Fruit fly (Drosophila melanogaster) whole organism, embryonic: Measurements from ENCODE around the gene CG43702.

Source experiments
- Ada2b ChIP-seq: fragments of 200-800 bp; sonication (Bioruptor generic); IDR thresholded peaks from 2 replicates; pipeline ENCODE4 v1.3.6; 2022; ENCODE audit warnings: missing biosample characterization, missing genetic modification characterization
- BEAF-32 ChIP-seq: fragments of 200-800 bp; sonication (Bioruptor generic); optimal IDR thresholded peaks from 3 replicates; lab custom pipeline; 2017; ENCODE audit warnings: missing biosample characterization, missing genetic modification characterization, mild to moderate bottlenecking, moderate library complexity, missing genetic modification reagents
- Bgb ChIP-seq: fragments of 200-800 bp; sonication (Bioruptor generic); IDR thresholded peaks from 2 replicates; pipeline ENCODE4 v1.3.6; 2022; ENCODE audit warnings: missing biosample characterization, missing genetic modification characterization; ENCODE audit not compliant: partially characterized antibody
- CG11085 ChIP-seq: fragments of 200-800 bp; sonication (Bioruptor generic); IDR thresholded peaks from 2 replicates; pipeline ENCODE4 v1.3.6; 2022; ENCODE audit warnings: missing biosample characterization, missing genetic modification characterization
- CG11723 ChIP-seq: fragments of 200-800 bp; sonication (Bioruptor generic); optimal IDR thresholded peaks from 2 replicates; lab custom pipeline; 2017; ENCODE audit warnings: missing biosample characterization, mild to moderate bottlenecking, missing genetic modification characterization
- CG12744 ChIP-seq: fragments of 200-800 bp; sonication (Bioruptor generic); optimal IDR thresholded peaks from 2 replicates; lab custom pipeline; 2016; ENCODE audit warnings: missing biosample characterization, missing genetic modification characterization
- CG14710 ChIP-seq: fragments of 200-800 bp; sonication (Bioruptor generic); optimal IDR thresholded peaks from 3 replicates; lab custom pipeline; 2019; ENCODE audit warnings: missing biosample characterization, mild to moderate bottlenecking, missing genetic modification characterization, moderate library complexity
- CG16813 ChIP-seq: fragments of 200-800 bp; sonication (Bioruptor generic); IDR thresholded peaks from 3 replicates; pipeline ENCODE4 v1.3.6; 2022; ENCODE audit warnings: missing biosample characterization, missing genetic modification characterization; ENCODE audit not compliant: partially characterized antibody
- CG2202 ChIP-seq: fragments of 200-800 bp; sonication (Bioruptor generic); optimal IDR thresholded peaks from 2 replicates; lab custom pipeline; 2018; ENCODE audit warnings: missing biosample characterization, mild to moderate bottlenecking, missing genetic modification characterization
- CG30020 ChIP-seq: fragments of 200-800 bp; optimal IDR thresholded peaks from 2 replicates; lab custom pipeline; 2019; ENCODE audit warnings: missing biosample characterization, mild to moderate bottlenecking, missing genetic modification characterization, moderate library complexity
- CG30403 ChIP-seq: fragments of 200-800 bp; sonication (Bioruptor generic); optimal IDR thresholded peaks from 3 replicates; lab custom pipeline; 2016; ENCODE audit warnings: missing biosample characterization, missing genetic modification characterization
- CG31224 ChIP-seq: fragments of 200-800 bp; sonication (Bioruptor generic); IDR thresholded peaks from 2 replicates; pipeline ENCODE4 v1.3.6; 2022; ENCODE audit warnings: missing biosample characterization, missing genetic modification characterization
- CG33557 ChIP-seq: fragments of 200-800 bp; sonication (Bioruptor generic); optimal IDR thresholded peaks from 2 replicates; lab custom pipeline; 2019; ENCODE audit warnings: missing biosample characterization, mild to moderate bottlenecking, missing genetic modification characterization, moderate library complexity
- CG42726 ChIP-seq: fragments of 200-800 bp; sonication (Bioruptor generic); IDR thresholded peaks from 2 replicates; pipeline ENCODE4 v1.3.6; 2022; ENCODE audit warnings: missing biosample characterization, missing genetic modification characterization; ENCODE audit not compliant: partially characterized antibody
- CG7987 ChIP-seq: fragments of 200-800 bp; sonication (Bioruptor generic); optimal IDR thresholded peaks from 2 replicates; lab custom pipeline; 2018; ENCODE audit warnings: missing biosample characterization, mild to moderate bottlenecking, missing genetic modification characterization, moderate library complexity
- CTCF ChIP-seq: fragments of 200-800 bp; sonication (Bioruptor generic); optimal IDR thresholded peaks from 2 replicates; lab custom pipeline; 2017; ENCODE audit warnings: missing biosample characterization, mild to moderate bottlenecking, missing genetic modification characterization, moderate library complexity
- D ChIP-seq, 2 experiments: fragments of 200-800 bp in 1 of 2; fragments of >200 bp in 1 of 2; sonication (Bioruptor generic) in 1 of 2; optimal IDR thresholded peaks; 2 replicates in 1 of 2; 3 replicates in 1 of 2; lab custom pipeline; 2017; ENCODE audit warnings: mild to moderate bottlenecking in 1 of 2, missing biosample characterization in 1 of 2, missing genetic modification characterization in 1 of 2, missing genetic modification reagents in 1 of 2
- Dip2 ChIP-seq: fragments of 200-800 bp; sonication (Bioruptor generic); IDR thresholded peaks from 2 replicates; pipeline ENCODE4 v1.3.6; 2022; ENCODE audit warnings: missing biosample characterization, missing genetic modification characterization
- Dip3 ChIP-seq: fragments of 200-800 bp; sonication (Bioruptor generic); optimal IDR thresholded peaks from 3 replicates; lab custom pipeline; 2016; ENCODE audit warnings: missing biosample characterization, missing genetic modification characterization
- Dref ChIP-seq: fragments of 200-800 bp; sonication (Bioruptor generic); IDR thresholded peaks from 2 replicates; pipeline ENCODE4 v1.3.6; 2022; ENCODE audit warnings: missing biosample characterization, missing genetic modification characterization
- E2f2 ChIP-seq: fragments of 200-800 bp; sonication (Bioruptor generic); IDR thresholded peaks from 2 replicates; pipeline ENCODE4 v1.3.6; 2022; ENCODE audit warnings: missing biosample characterization, missing genetic modification characterization
- Fer1 ChIP-seq: fragments of 200-800 bp; sonication (Bioruptor generic); optimal IDR thresholded peaks from 2 replicates; lab custom pipeline; 2017; ENCODE audit warnings: missing biosample characterization, mild to moderate bottlenecking, missing genetic modification characterization
- H2.0 ChIP-seq: fragments of 200-800 bp; sonication (Bioruptor generic); IDR thresholded peaks from 2 replicates; pipeline ENCODE4 v1.3.6; 2022; ENCODE audit warnings: missing biosample characterization, missing genetic modification characterization
- HLH54F ChIP-seq: fragments of 200-800 bp; sonication (Bioruptor generic); optimal IDR thresholded peaks from 3 replicates; lab custom pipeline; 2016; ENCODE audit warnings: missing biosample characterization, missing genetic modification characterization
- NC2α ChIP-seq: fragments of 200-800 bp; sonication (Bioruptor generic); optimal IDR thresholded peaks from 2 replicates; lab custom pipeline; 2016; ENCODE audit warnings: missing biosample characterization, missing genetic modification characterization
- NK7.1 ChIP-seq: fragments of 200-800 bp; sonication (Bioruptor generic); optimal IDR thresholded peaks from 3 replicates; lab custom pipeline; 2016; ENCODE audit warnings: missing biosample characterization, missing genetic modification characterization
- Nf-YC ChIP-seq: fragments of 200-800 bp; optimal IDR thresholded peaks from 3 replicates; lab custom pipeline; 2019; ENCODE audit warnings: missing biosample characterization, mild to moderate bottlenecking, missing genetic modification characterization, moderate library complexity
- Pdp1 ChIP-seq, 2 experiments: fragments of 200-800 bp; sonication (Bioruptor generic); optimal IDR thresholded peaks; 3 replicates each; lab custom pipeline; 2016; ENCODE audit warnings: missing biosample characterization in 2 of 2, missing genetic modification characterization in 2 of 2, mild to moderate bottlenecking in 1 of 2, moderate library complexity in 1 of 2
- Sry-δ ChIP-seq: fragments of 200-800 bp; sonication (Bioruptor generic); optimal IDR thresholded peaks from 2 replicates; lab custom pipeline; 2016; ENCODE audit warnings: missing biosample characterization, missing genetic modification characterization
- Xrp1 ChIP-seq: fragments of 200-800 bp; sonication (Bioruptor generic); IDR thresholded peaks from 2 replicates; pipeline ENCODE4 v1.3.6; 2022; ENCODE audit warnings: missing biosample characterization, missing genetic modification characterization
- bowl ChIP-seq: fragments of 200-800 bp; sonication (Bioruptor generic); IDR thresholded peaks from 2 replicates; pipeline ENCODE4 v1.3.6; 2022; ENCODE audit warnings: missing biosample characterization, missing genetic modification characterization
- br ChIP-seq: fragments of >200 bp; optimal IDR thresholded peaks from 2 replicates; lab custom pipeline; 2017
- chn ChIP-seq: fragments of 200-800 bp; sonication (Bioruptor generic); optimal IDR thresholded peaks from 2 replicates; lab custom pipeline; 2016; ENCODE audit warnings: missing biosample characterization, missing genetic modification characterization
- crp ChIP-seq, 2 experiments: fragments of 200-800 bp; sonication (Bioruptor generic); optimal IDR thresholded peaks; 2 replicates in 1 of 2; 3 replicates in 1 of 2; lab custom pipeline; 2017; ENCODE audit warnings: missing biosample characterization in 2 of 2, missing genetic modification characterization in 2 of 2, mild to moderate bottlenecking in 1 of 2, moderate library complexity in 1 of 2
- danr ChIP-seq: fragments of 200-800 bp; sonication (Bioruptor generic); IDR thresholded peaks from 2 replicates; pipeline ENCODE4 v1.3.6; 2022; ENCODE audit warnings: missing biosample characterization, missing genetic modification characterization
- dysf ChIP-seq: fragments of 200-800 bp; sonication (Bioruptor generic); IDR thresholded peaks from 3 replicates; pipeline ENCODE4 v1.3.6; 2022; ENCODE audit warnings: missing biosample characterization, missing genetic modification characterization
- eve ChIP-seq, 2 experiments: fragments of >200 bp; optimal IDR thresholded peaks; 2 replicates each; lab custom pipeline; 2017; ENCODE audit warnings: missing biosample characterization in 2 of 2, missing genetic modification characterization in 2 of 2
- gem ChIP-seq: fragments of 200-800 bp; sonication (Bioruptor generic); optimal IDR thresholded peaks from 2 replicates; lab custom pipeline; 2019; ENCODE audit warnings: missing biosample characterization, mild to moderate bottlenecking, missing genetic modification characterization, moderate library complexity
- lola ChIP-seq, 3 experiments: fragments of >200 bp in 2 of 3; fragments of 200-800 bp in 1 of 3; sonication (Bioruptor generic) in 1 of 3; optimal IDR thresholded peaks; 2 replicates each; lab custom pipeline; 2017 to 2019; ENCODE audit warnings: missing biosample characterization in 3 of 3, missing genetic modification characterization in 3 of 3, mild to moderate bottlenecking in 1 of 3, moderate library complexity in 1 of 3
- maf-S ChIP-seq: fragments of 200-800 bp; sonication (Bioruptor generic); optimal IDR thresholded peaks from 2 replicates; lab custom pipeline; 2016; ENCODE audit warnings: missing biosample characterization, missing genetic modification characterization
- mld ChIP-seq: fragments of 200-800 bp; sonication (Bioruptor generic); IDR thresholded peaks from 3 replicates; pipeline ENCODE4 v1.3.6; 2022; ENCODE audit warnings: missing biosample characterization, missing genetic modification characterization; ENCODE audit not compliant: partially characterized antibody
- phol ChIP-seq: fragments of 200-800 bp; sonication (Bioruptor generic); optimal IDR thresholded peaks from 3 replicates; lab custom pipeline; 2018; ENCODE audit warnings: missing biosample characterization, mild to moderate bottlenecking, missing genetic modification characterization, moderate library complexity
- repo ChIP-seq: fragments of 200-800 bp; sonication (Bioruptor generic); optimal IDR thresholded peaks from 2 replicates; lab custom pipeline; 2016; ENCODE audit warnings: missing biosample characterization, missing genetic modification characterization
- sob ChIP-seq: fragments of 200-800 bp; sonication (Bioruptor generic); IDR thresholded peaks from 2 replicates; pipeline ENCODE4 v1.3.6; 2022; ENCODE audit warnings: missing biosample characterization, missing genetic modification characterization
- stc ChIP-seq: fragments of 200-800 bp; sonication (Bioruptor generic); IDR thresholded peaks from 2 replicates; pipeline ENCODE4 v1.3.6; 2022; ENCODE audit warnings: missing biosample characterization, missing genetic modification characterization
- vfl ChIP-seq: fragments of 200-800 bp; sonication (Bioruptor generic); optimal IDR thresholded peaks from 2 replicates; lab custom pipeline; 2016; ENCODE audit warnings: missing biosample characterization, missing genetic modification characterization
- z ChIP-seq: fragments of 200-800 bp; sonication (Bioruptor generic); IDR thresholded peaks from 3 replicates; pipeline ENCODE4 v1.3.6; 2022; ENCODE audit warnings: missing biosample characterization, missing genetic modification characterization
- zfh1 ChIP-seq: fragments of 200-800 bp; sonication (Bioruptor generic); IDR thresholded peaks from 3 replicates; pipeline ENCODE4 v1.3.6; 2022; ENCODE audit warnings: missing biosample characterization, missing genetic modification characterization

CG43702 gene

dm6 chr3L:21276296-21277257 is 21.9 kb upstream of the CG43702 start (continued):
- TF ChIP-seq H2.0 (GFP tag; lab: Robert Waterston, UW) (no peak), D (optimal IDR thresholded peaks at IDR 0.05; lab: Kevin White, UChicago) (no peak), D (GFP tag; optimal IDR thresholded peaks at IDR 0.05; lab: Kevin White, UChicago) (peak; percentile 62), CG11085 (GFP tag; lab: Robert Waterston, UW) (no peak), CG11723 (GFP tag; lab: Kevin White, UChicago) (peak; percentile 50), danr (GFP tag; lab: Robert Waterston, UW) (no peak), Xrp1 (GFP tag; lab: Robert Waterston, UW) (peak; percentile 41), gem (tag; lab: Kevin White, UChicago) (peak; percentile 83), z (GFP tag; lab: Robert Waterston, UW) (peak; percentile 86), CG42726 (GFP tag; lab: Robert Waterston, UW) (no peak), CTCF (GFP tag; lab: Kevin White, UChicago) (peak; percentile 2), br (lab: Kevin White, UChicago) (no peak), CG30403 (GFP tag; lab: Kevin White, UChicago) (peak; percentile 76), Bgb (GFP tag; lab: Robert Waterston, UW) (peak; percentile 29; the same call in 1 of the 2 replicates), CG30020 (peak; percentile 21), mld (GFP tag; lab: Robert Waterston, UW) (no peak), CG16813 (no peak), phol (tag; lab: Kevin White, UChicago) (peak; percentile 79), Dip3 (GFP tag; lab: Kevin White, UChicago) (peak; percentile 14), CG14710 (tag; lab: Kevin White, UChicago) (peak; percentile 71), BEAF-32 (GFP tag; lab: Kevin White, UChicago) (peak; percentile 16), NC2α (GFP tag; lab: Kevin White, UChicago) (no peak), E2f2 (GFP tag; lab: Robert Waterston, UW) (peak; percentile 43; the same call in 1 of the 2 replicates), stc (GFP tag; lab: Robert Waterston, UW) (0 out of 2 replicates have a peak, but pooled peaks have one; percentile 14), CG2202 (tag; lab: Kevin White, UChicago) (no peak), Ada2b (GFP tag; lab: Robert Waterston, UW) (no peak), Nf-YC (tag; lab: Kevin White, UChicago) (peak; percentile 36), CG12744 (GFP tag; lab: Kevin White, UChicago) (no peak), CG7987 (GFP tag; lab: Kevin White, UChicago) (peak; percentile 12), vfl (GFP tag; lab: Kevin White, UChicago) (peak; percentile 0), Fer1 (peak; percentile 36), maf-S (GFP tag; lab: Kevin White, UChicago) (peak; percentile 37), sob (GFP tag; lab: Robert Waterston, UW) (no peak), HLH54F (peak; percentile 51), dysf (GFP tag; lab: Robert Waterston, UW) (peak; percentile 65), Dip2 (GFP tag; lab: Robert Waterston, UW) (no peak), bowl (GFP tag; lab: Robert Waterston, UW) (no peak), repo (GFP tag; lab: Kevin White, UChicago) (peak; percentile 21), CG31224 (GFP tag; lab: Robert Waterston, UW) (peak; percentile 30; the same call in 1 of the 2 replicates), Dref (no peak), CG33557 (GFP tag; lab: Kevin White, UChicago) (peak; percentile 56), crp (GFP tag; optimal IDR thresholded peaks at IDR 0.05; lab: Kevin White, UChicago) (peak in 1 of 2 experiments; percentile 36), chn (GFP tag; lab: Kevin White, UChicago) (peak; percentile 37), Pdp1 (GFP tag; optimal IDR thresholded peaks at IDR 0.05; lab: Kevin White, UChicago) (peak; percentile 74 to 78), eve (GFP tag; optimal IDR thresholded peaks at IDR 0.05; lab: Kevin White, UChicago) (peak in 1 of 2 experiments; percentile 92), lola (GFP tag; optimal IDR thresholded peaks at IDR 0.05; lab: Kevin White, UChicago) (peak in 1 of 3 experiments; percentile 79), zfh1 (GFP tag; lab: Robert Waterston, UW) (peak; percentile 34; the same call in 1 of the 3 replicates), NK7.1 (GFP tag; lab: Kevin White, UChicago) (no peak), Sry-δ (GFP tag; lab: Kevin White, UChicago) (peak; percentile 12)
